Worm (Caenorhabditis elegans) whole organism, L1 larva: ENCODE results near the gene C53A5.11.

Source experiments
- lin-13 ChIP-seq: fragments of 150-350 bp; optimal IDR thresholded peaks from 2 replicates; lab custom pipeline; 2014; ENCODE audit warnings: missing biosample characterization, missing genetic modification reagents, missing genetic modification characterization
- nhr-11 ChIP-seq: fragments of 150-350 bp; optimal IDR thresholded peaks from 2 replicates; lab custom pipeline; 2014; ENCODE audit warnings: missing biosample characterization, missing genetic modification characterization
- nhr-90 ChIP-seq: sonication (generic microtip); optimal IDR thresholded peaks from 2 replicates; lab custom pipeline; 2016; ENCODE audit warnings: mild to moderate bottlenecking, missing genetic modification characterization, missing compliant biosample characterization; ENCODE audit not compliant: poor library complexity
- snpc-4 ChIP-seq: fragments of 150-350 bp; optimal IDR thresholded peaks from 2 replicates; lab custom pipeline; 2014; ENCODE audit warnings: missing biosample characterization, missing genetic modification characterization

ce11 chrV:14612168-14612567, 49.5 kb downstream of the C53A5.11 start, which contains the start of the genes R11H6.5 and ccnk-1:
- TF ChIP-seq snpc-4 (tag; lab: Kevin White, UChicago) (no peak), nhr-11 (tag; lab: Kevin White, UChicago) (no peak), nhr-90 (tag; lab: Kevin White, UChicago) (no peak), lin-13 (no peak)
